Fruit fly (Drosophila melanogaster): ENCODE measurements around the gene CG14860.

The CG14860 gene

DNA sequence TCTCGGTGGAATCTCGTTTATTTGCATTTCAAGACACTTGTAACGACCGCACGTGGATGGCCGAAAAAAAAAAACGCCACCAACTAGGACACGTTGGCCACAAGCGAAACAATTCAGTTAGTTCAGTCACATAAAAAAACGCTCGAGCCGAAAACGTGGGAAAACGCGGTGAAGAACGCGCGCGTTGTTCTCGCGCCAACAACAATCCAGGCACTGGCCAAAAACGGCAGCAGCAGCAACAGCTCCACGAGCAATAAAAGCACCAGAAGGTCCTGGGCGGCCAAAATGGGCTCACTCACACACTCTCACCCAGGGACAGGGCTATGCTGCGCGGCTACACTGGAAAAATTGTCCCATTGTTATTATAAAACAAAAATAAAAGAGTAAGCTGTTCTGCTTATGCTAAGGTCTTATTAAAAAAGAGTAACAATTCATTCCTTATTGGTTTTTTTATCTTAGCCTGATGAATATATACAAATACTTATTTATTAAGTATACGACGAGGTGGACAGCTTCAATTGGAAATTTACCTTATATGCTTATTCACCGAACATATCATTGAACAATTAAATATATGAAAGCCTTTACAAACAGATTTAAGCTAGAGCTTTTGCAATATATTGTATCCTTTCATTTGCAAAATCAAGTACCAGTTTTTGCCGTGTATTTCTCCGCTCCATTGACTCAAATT, 19.2 kb upstream of the CG14860 start, which contains the start of gene btsz (continued):
- no peak for TF ChIP-seq z (GFP tag; IDR thresholded peaks at IDR 0.05)
- no peak for TF ChIP-seq Ets97D (GFP tag; optimal IDR thresholded peaks at IDR 0.05)
- no peak for TF ChIP-seq fru (optimal IDR thresholded peaks at IDR 0.05)
- TF ChIP-seq pho (GFP tag; optimal IDR thresholded peaks at IDR 0.05) = no peak
- TF ChIP-seq CG14860 (GFP tag; IDR thresholded peaks at IDR 0.05; ENCODE audit: partially characterized antibody) = no peak
- no peak for TF ChIP-seq CG3163 (GFP tag; optimal IDR thresholded peaks at IDR 0.05)
- no peak for TF ChIP-seq CG1024 (GFP tag; IDR thresholded peaks at IDR 0.05)
- TF ChIP-seq gce (GFP tag; IDR thresholded peaks at IDR 0.05) = no peak
- TF ChIP-seq CG17186 (GFP tag; optimal IDR thresholded peaks at IDR 0.05) = no peak
- TF ChIP-seq gt (GFP tag; IDR thresholded peaks at IDR 0.05) = no peak
- peak; percentile 47 for TF ChIP-seq CG15514 (GFP tag; optimal IDR thresholded peaks at IDR 0.05)
- TF ChIP-seq CG7928 (GFP tag; optimal IDR thresholded peaks at IDR 0.05) = no peak
- no peak for TF ChIP-seq Doc2 (GFP tag; IDR thresholded peaks at IDR 0.05)
- TF ChIP-seq dati (GFP tag; IDR thresholded peaks at IDR 0.05) = no peak
- no peak for TF ChIP-seq CG13894 (tag; optimal IDR thresholded peaks at IDR 0.05)
- no peak for TF ChIP-seq CG3407 (GFP tag; optimal IDR thresholded peaks at IDR 0.05)
- peak; percentile 37 for TF ChIP-seq CG6854 (GFP tag; optimal IDR thresholded peaks at IDR 0.05)
- no peak for TF ChIP-seq Taf1 (GFP tag; IDR thresholded peaks at IDR 0.05)
- TF ChIP-seq nerfin-2 (GFP tag; IDR thresholded peaks at IDR 0.05; ENCODE audit: partially characterized antibody) = no peak
- TF ChIP-seq ara (GFP tag; IDR thresholded peaks at IDR 0.05) = no peak
- no peak for TF ChIP-seq kni (GFP tag; optimal IDR thresholded peaks at IDR 0.05)
- no peak for TF ChIP-seq run (tag; optimal IDR thresholded peaks at IDR 0.05)
- no peak for TF ChIP-seq bigmax (GFP tag; optimal IDR thresholded peaks at IDR 0.05)
- peak; percentile 13 for TF ChIP-seq CG1233 (GFP tag; optimal IDR thresholded peaks at IDR 0.05)
- TF ChIP-seq Trl (optimal IDR thresholded peaks at IDR 0.05) = no peak
- TF ChIP-seq Trl (GFP tag; optimal IDR thresholded peaks at IDR 0.05) = no peak
- no peak for TF ChIP-seq hth (optimal IDR thresholded peaks at IDR 0.05)
- no peak for TF ChIP-seq gsb-n (tag; optimal IDR thresholded peaks at IDR 0.05)
- TF ChIP-seq row (GFP tag; IDR thresholded peaks at IDR 0.05) = peak; percentile 51
- TF ChIP-seq CG6272 (GFP tag; IDR thresholded peaks at IDR 0.05) = no peak
- no peak for TF ChIP-seq CG10959 (GFP tag; IDR thresholded peaks at IDR 0.05)
- TF ChIP-seq CG34376 (GFP tag; optimal IDR thresholded peaks at IDR 0.05) = peak; percentile 75
- no peak for TF ChIP-seq CG7372 (GFP tag; IDR thresholded peaks at IDR 0.05)
- TF ChIP-seq tup (GFP tag; optimal IDR thresholded peaks at IDR 0.05) = no peak
- TF ChIP-seq dmrt11E (tag; optimal IDR thresholded peaks at IDR 0.05) = no peak
- no peak for TF ChIP-seq zfh1 (GFP tag; IDR thresholded peaks at IDR 0.05)
- no peak for TF ChIP-seq Atf3 (GFP tag; optimal IDR thresholded peaks at IDR 0.05)
- no peak for TF ChIP-seq cato (GFP tag; optimal IDR thresholded peaks at IDR 0.05; ENCODE audit: borderline replicate concordance)
- no peak for TF ChIP-seq CG4282 (GFP tag; optimal IDR thresholded peaks at IDR 0.05)
- TF ChIP-seq cas (GFP tag; IDR thresholded peaks at IDR 0.05) = no peak
- no peak for TF ChIP-seq shn (GFP tag; optimal IDR thresholded peaks at IDR 0.05)
- TF ChIP-seq trem (tag; optimal IDR thresholded peaks at IDR 0.05) = no peak
- no peak for TF ChIP-seq nau (GFP tag; optimal IDR thresholded peaks at IDR 0.05)
- TF ChIP-seq CG34422 (GFP tag; IDR thresholded peaks at IDR 0.05) = no peak
- TF ChIP-seq inv (GFP tag; IDR thresholded peaks at IDR 0.05; ENCODE audit: partially characterized antibody) = no peak
- no peak for TF ChIP-seq CG10366 (GFP tag; IDR thresholded peaks at IDR 0.05)
- no peak for TF ChIP-seq pb (GFP tag; optimal IDR thresholded peaks at IDR 0.05)
- no peak for TF ChIP-seq bsh (GFP tag; optimal IDR thresholded peaks at IDR 0.05)
- peak; percentile 7 for TF ChIP-seq tin (GFP tag; optimal IDR thresholded peaks at IDR 0.05)
- no peak for TF ChIP-seq Hmx (GFP tag; optimal IDR thresholded peaks at IDR 0.05)
- no peak for TF ChIP-seq luna (GFP tag; optimal IDR thresholded peaks at IDR 0.05)
- TF ChIP-seq CG9609 (GFP tag; optimal IDR thresholded peaks at IDR 0.05) = no peak

Data from whole organism, embryonic.